Fruit fly (Drosophila melanogaster) whole organism, embryonic: Measurements from ENCODE around the gene CG4313.

Experiments
- BEAF-32 ChIP-seq: fragments of 200-800 bp; sonication (Bioruptor generic); optimal IDR thresholded peaks from 3 replicates; lab custom pipeline; 2017; ENCODE audit warnings: missing biosample characterization, missing genetic modification characterization, mild to moderate bottlenecking, moderate library complexity, missing genetic modification reagents
- CG10431 ChIP-seq: fragments of 200-800 bp; sonication (Bioruptor generic); optimal IDR thresholded peaks from 3 replicates; lab custom pipeline; 2018; ENCODE audit warnings: missing biosample characterization, mild to moderate bottlenecking, missing genetic modification characterization
- CG12299 ChIP-seq: fragments of 200-800 bp; sonication (Bioruptor generic); optimal IDR thresholded peaks from 2 replicates; lab custom pipeline; 2018; ENCODE audit warnings: missing biosample characterization, mild to moderate bottlenecking, missing genetic modification characterization
- CG13287 ChIP-seq: fragments of 200-800 bp; sonication (Bioruptor generic); IDR thresholded peaks from 2 replicates; pipeline ENCODE4 v1.3.6; 2022; ENCODE audit warnings: missing biosample characterization, missing genetic modification characterization; ENCODE audit not compliant: partially characterized antibody
- CG13894 ChIP-seq: fragments of 200-800 bp; sonication (Bioruptor generic); optimal IDR thresholded peaks from 3 replicates; lab custom pipeline; 2018; ENCODE audit warnings: missing biosample characterization, mild to moderate bottlenecking, missing genetic modification characterization, moderate library complexity
- CG15696 ChIP-seq: fragments of 200-800 bp; sonication (Bioruptor generic); optimal IDR thresholded peaks from 2 replicates; lab custom pipeline; 2019; ENCODE audit warnings: missing biosample characterization, mild to moderate bottlenecking, missing genetic modification characterization, moderate library complexity
- CG16813 ChIP-seq: fragments of 200-800 bp; sonication (Bioruptor generic); IDR thresholded peaks from 3 replicates; pipeline ENCODE4 v1.3.6; 2022; ENCODE audit warnings: missing biosample characterization, missing genetic modification characterization; ENCODE audit not compliant: partially characterized antibody
- CG17829 ChIP-seq: fragments of 200-800 bp; optimal IDR thresholded peaks from 2 replicates; lab custom pipeline; 2019; ENCODE audit warnings: missing biosample characterization, mild to moderate bottlenecking, missing genetic modification characterization, moderate library complexity
- CG2116 ChIP-seq: fragments of 200-800 bp; sonication (Bioruptor generic); optimal IDR thresholded peaks from 3 replicates; lab custom pipeline; 2018; ENCODE audit warnings: missing biosample characterization, mild to moderate bottlenecking, missing genetic modification characterization
- CG30431 ChIP-seq: fragments of 200-800 bp; sonication (Bioruptor generic); optimal IDR thresholded peaks from 2 replicates; lab custom pipeline; 2017; ENCODE audit warnings: missing biosample characterization, missing genetic modification characterization
- CG3163 ChIP-seq: fragments of 200-800 bp; sonication (Bioruptor generic); optimal IDR thresholded peaks from 3 replicates; lab custom pipeline; 2016; ENCODE audit warnings: missing biosample characterization, missing genetic modification characterization
- CG34224 ChIP-seq: fragments of 200-800 bp; sonication (Bioruptor generic); IDR thresholded peaks from 3 replicates; pipeline ENCODE4 v1.3.6; 2022; ENCODE audit warnings: missing biosample characterization, missing genetic modification characterization; ENCODE audit not compliant: partially characterized antibody
- CG4328 ChIP-seq: fragments of 200-800 bp; sonication (Bioruptor generic); optimal IDR thresholded peaks from 3 replicates; lab custom pipeline; 2017; ENCODE audit warnings: missing biosample characterization, missing genetic modification reagents, missing genetic modification characterization
- CG4424 ChIP-seq: fragments of 200-800 bp; sonication (Bioruptor generic); optimal IDR thresholded peaks from 3 replicates; lab custom pipeline; 2016; ENCODE audit warnings: missing biosample characterization, missing genetic modification characterization
- CG6791 ChIP-seq: fragments of 200-800 bp; sonication (Bioruptor generic); IDR thresholded peaks from 3 replicates; pipeline ENCODE4 v1.3.6; 2022; ENCODE audit warnings: missing biosample characterization, missing genetic modification characterization; ENCODE audit not compliant: partially characterized antibody
- CG7556 ChIP-seq: fragments of 200-800 bp; sonication (Bioruptor generic); optimal IDR thresholded peaks from 2 replicates; lab custom pipeline; 2017; ENCODE audit warnings: missing biosample characterization, mild to moderate bottlenecking, missing genetic modification characterization
- CG8359 ChIP-seq: fragments of 200-800 bp; sonication (Bioruptor generic); optimal IDR thresholded peaks from 2 replicates; lab custom pipeline; 2017; ENCODE audit warnings: missing biosample characterization, mild to moderate bottlenecking, missing genetic modification characterization, borderline replicate concordance
- Drgx ChIP-seq: fragments of 200-800 bp; sonication (Bioruptor generic); IDR thresholded peaks from 2 replicates; pipeline ENCODE4 v1.3.6; 2022; ENCODE audit warnings: missing biosample characterization, missing genetic modification characterization
- ERR ChIP-seq: fragments of 200-800 bp; sonication (Bioruptor generic); optimal IDR thresholded peaks from 2 replicates; lab custom pipeline; 2016; ENCODE audit warnings: missing biosample characterization, missing genetic modification characterization
- Jarid2 ChIP-seq: fragments of 200-800 bp; sonication (Bioruptor generic); optimal IDR thresholded peaks from 3 replicates; lab custom pipeline; 2017; ENCODE audit warnings: mild to moderate bottlenecking, missing biosample characterization, missing genetic modification reagents, missing genetic modification characterization
- Med ChIP-seq: fragments of 200-800 bp; sonication (Bioruptor generic); peaks from one replicate; lab custom pipeline; 2016; ENCODE audit warnings: missing biosample characterization, missing genetic modification characterization, mild to moderate bottlenecking, inconsistent platforms, moderate library complexity
- Oaz ChIP-seq: fragments of 200-800 bp; sonication (Bioruptor generic); IDR thresholded peaks from 2 replicates; pipeline ENCODE4 v1.3.6; 2022; ENCODE audit warnings: missing biosample characterization, missing genetic modification characterization
- Opbp ChIP-seq: fragments of 200-800 bp; sonication (Bioruptor generic); IDR thresholded peaks from 3 replicates; pipeline ENCODE4 v1.3.6; 2022; ENCODE audit warnings: missing biosample characterization, missing genetic modification characterization; ENCODE audit not compliant: partially characterized antibody
- Pdp1 ChIP-seq, 2 experiments: fragments of 200-800 bp; sonication (Bioruptor generic); optimal IDR thresholded peaks; 3 replicates each; lab custom pipeline; 2016; ENCODE audit warnings: missing biosample characterization in 2 of 2, missing genetic modification characterization in 2 of 2, mild to moderate bottlenecking in 1 of 2, moderate library complexity in 1 of 2
- Scr ChIP-seq: fragments of 200-800 bp; sonication (Bioruptor generic); IDR thresholded peaks from 2 replicates; pipeline ENCODE4 v1.3.6; 2022; ENCODE audit warnings: missing biosample characterization, missing genetic modification characterization; ENCODE audit not compliant: partially characterized antibody
- Trl ChIP-seq, 3 experiments: fragments of >200 bp in 2 of 3; fragments of 200-800 bp in 1 of 3; sonication (Bioruptor generic) in 1 of 3; optimal IDR thresholded peaks; 2 replicates in 1 of 3; 3 replicates in 2 of 3; lab custom pipeline; 2016 to 2017; ENCODE audit warnings: missing biosample characterization in 1 of 3, missing genetic modification characterization in 1 of 3
- amos ChIP-seq: fragments of 200-800 bp; sonication (Bioruptor generic); IDR thresholded peaks from 2 replicates; pipeline ENCODE4 v1.3.6; 2022; ENCODE audit warnings: missing biosample characterization, missing genetic modification characterization; ENCODE audit not compliant: partially characterized antibody
- bbx ChIP-seq: fragments of 200-800 bp; sonication (Bioruptor generic); IDR thresholded peaks from 2 replicates; pipeline ENCODE4 v1.3.6; 2022; ENCODE audit warnings: missing biosample characterization, missing genetic modification characterization; ENCODE audit not compliant: partially characterized antibody
- chinmo ChIP-seq: fragments of 200-800 bp; sonication (Bioruptor generic); IDR thresholded peaks from 4 replicates; pipeline ENCODE4 v1.3.6; 2022; ENCODE audit warnings: missing biosample characterization, missing genetic modification characterization; ENCODE audit not compliant: partially characterized antibody
- crol ChIP-seq: fragments of 200-800 bp; sonication (Bioruptor generic); IDR thresholded peaks from 2 replicates; pipeline ENCODE4 v1.3.6; 2022; ENCODE audit warnings: missing biosample characterization, missing genetic modification characterization
- dmrt11E ChIP-seq: fragments of 200-800 bp; sonication (Bioruptor generic); optimal IDR thresholded peaks from 3 replicates; lab custom pipeline; 2018; ENCODE audit warnings: missing biosample characterization, mild to moderate bottlenecking, missing genetic modification characterization, moderate library complexity
- fd102C ChIP-seq: fragments of 200-800 bp; sonication (Bioruptor generic); optimal IDR thresholded peaks from 2 replicates; lab custom pipeline; 2018; ENCODE audit warnings: missing biosample characterization, mild to moderate bottlenecking, missing genetic modification characterization, moderate library complexity
- hkb ChIP-seq, 2 experiments: fragments of 200-800 bp in 1 of 2; fragments of >200 bp in 1 of 2; sonication (Bioruptor generic) in 1 of 2; IDR thresholded peaks in 1 of 2; optimal IDR thresholded peaks in 1 of 2; 2 replicates each; pipeline versions ENCODE4 v1.3.6 to Lab custom; 2017 to 2022; ENCODE audit warnings: missing biosample characterization in 1 of 2, missing genetic modification characterization in 1 of 2
- inv ChIP-seq: fragments of 200-800 bp; sonication (Bioruptor generic); IDR thresholded peaks from 2 replicates; pipeline ENCODE4 v1.3.6; 2022; ENCODE audit warnings: missing biosample characterization, missing genetic modification characterization; ENCODE audit not compliant: partially characterized antibody
- mirr ChIP-seq: fragments of 200-800 bp; sonication (Bioruptor generic); optimal IDR thresholded peaks from 3 replicates; lab custom pipeline; 2018; ENCODE audit warnings: missing biosample characterization, mild to moderate bottlenecking, missing genetic modification characterization
- nom ChIP-seq: fragments of 200-800 bp; sonication (Bioruptor generic); optimal IDR thresholded peaks from 2 replicates; lab custom pipeline; 2017; ENCODE audit warnings: missing biosample characterization, missing genetic modification characterization, mild to moderate bottlenecking, moderate library complexity, missing genetic modification reagents
- odd ChIP-seq: fragments of 200-800 bp; sonication (Bioruptor generic); optimal IDR thresholded peaks from 2 replicates; lab custom pipeline; 2017; ENCODE audit warnings: missing biosample characterization, mild to moderate bottlenecking, missing genetic modification characterization
- pan ChIP-seq, 4 experiments: fragments of >200 bp in 3 of 4; fragments of 200-800 bp in 1 of 4; sonication (Bioruptor generic) in 1 of 4; optimal IDR thresholded peaks in 3 of 4; IDR thresholded peaks in 1 of 4; 2 replicates each; pipeline versions ENCODE4 v1.3.6 to Lab custom; 2017 to 2022; ENCODE audit warnings: missing biosample characterization in 2 of 4, missing genetic modification characterization in 2 of 4, mixed read lengths in 1 of 4
- psq ChIP-seq: fragments of 200-800 bp; sonication (Bioruptor generic); optimal IDR thresholded peaks from 2 replicates; lab custom pipeline; 2017; ENCODE audit warnings: missing biosample characterization, missing genetic modification characterization
- pzg ChIP-seq: fragments of 200-800 bp; sonication (Bioruptor generic); optimal IDR thresholded peaks from 3 replicates; lab custom pipeline; 2018; ENCODE audit warnings: missing biosample characterization, mild to moderate bottlenecking, missing genetic modification characterization, moderate library complexity
- ranshi ChIP-seq: fragments of 200-800 bp; sonication (Bioruptor generic); IDR thresholded peaks from 2 replicates; pipeline ENCODE4 v1.3.6; 2022; ENCODE audit warnings: missing biosample characterization, missing genetic modification characterization
- sqz ChIP-seq: fragments of 200-800 bp; sonication (Bioruptor generic); optimal IDR thresholded peaks from 3 replicates; lab custom pipeline; 2018; ENCODE audit warnings: missing biosample characterization, mild to moderate bottlenecking, missing genetic modification characterization
- ssp ChIP-seq: fragments of 200-800 bp; sonication (Bioruptor generic); IDR thresholded peaks from 2 replicates; pipeline ENCODE4 v1.3.6; 2022; ENCODE audit warnings: missing biosample characterization, missing genetic modification characterization
- tll ChIP-seq, 2 experiments: fragments of 200-800 bp in 1 of 2; fragments of >200 bp in 1 of 2; sonication (Bioruptor generic) in 1 of 2; optimal IDR thresholded peaks; 2 replicates each; lab custom pipeline; 2017 to 2019; ENCODE audit warnings: missing biosample characterization in 2 of 2, missing genetic modification characterization in 2 of 2, mild to moderate bottlenecking in 1 of 2, moderate library complexity in 1 of 2
- unc-4 ChIP-seq: fragments of 200-800 bp; sonication (Bioruptor generic); IDR thresholded peaks from 2 replicates; pipeline ENCODE4 v1.3.6; 2022; ENCODE audit warnings: missing biosample characterization, missing genetic modification characterization; ENCODE audit not compliant: partially characterized antibody
- vvl ChIP-seq: fragments of 200-800 bp; sonication (Bioruptor generic); IDR thresholded peaks from 2 replicates; pipeline ENCODE4 v1.3.6; 2022; ENCODE audit warnings: missing biosample characterization, missing genetic modification characterization

Gene CG4313

dm6 chrX:2012121-2012452 is 29.6 kb upstream of the CG4313 start:
- no peak for TF ChIP-seq mirr (GFP tag; lab: Kevin White, UChicago)
- peak; percentile 56 for TF ChIP-seq sqz (GFP tag; lab: Kevin White, UChicago)
- TF ChIP-seq ssp (GFP tag; lab: Robert Waterston, UW): no peak
- TF ChIP-seq tll (GFP tag; optimal IDR thresholded peaks at IDR 0.05; lab: Kevin White, UChicago): no peak
- peak; percentile 65 for TF ChIP-seq CG3163 (GFP tag; lab: Kevin White, UChicago)
- peak; percentile 58 to 59 for TF ChIP-seq Trl (optimal IDR thresholded peaks at IDR 0.05; lab: Kevin White, UChicago)
- TF ChIP-seq Trl (GFP tag; optimal IDR thresholded peaks at IDR 0.05; lab: Kevin White, UChicago): no peak
- peak; percentile 27 for TF ChIP-seq psq (GFP tag; lab: Kevin White, UChicago)
- TF ChIP-seq CG8359 (GFP tag; lab: Kevin White, UChicago): no peak
- TF ChIP-seq CG13287 (GFP tag; lab: Robert Waterston, UW): peak; percentile 39; the same call in 1 of the 2 replicates
- peak; percentile 59 for TF ChIP-seq nom (GFP tag; lab: Kevin White, UChicago)
- TF ChIP-seq ERR (GFP tag; lab: Kevin White, UChicago): no peak
- 0 out of 4 replicates have a peak, but pooled peaks have one; percentile 50 for TF ChIP-seq chinmo (GFP tag; lab: Robert Waterston, UW)
- 0 out of 3 replicates have a peak, but pooled peaks have one; percentile 20 for TF ChIP-seq CG16813 (GFP tag; lab: Robert Waterston, UW)
- peak; percentile 70 for TF ChIP-seq Med (GFP tag; lab: Kevin White, UChicago)
- peak; percentile 65 for TF ChIP-seq bbx (GFP tag; lab: Robert Waterston, UW)
- no peak for TF ChIP-seq Oaz (GFP tag; lab: Robert Waterston, UW)
- no peak for TF ChIP-seq CG17829
- TF ChIP-seq CG34224 (GFP tag; lab: Robert Waterston, UW): peak; percentile 30; the same call in 1 of the 3 replicates
- peak; percentile 53 for TF ChIP-seq amos (GFP tag; lab: Robert Waterston, UW)
- peak; percentile 41; the same call in 1 of the 2 replicates for TF ChIP-seq Scr (GFP tag; lab: Robert Waterston, UW)
- no peak for TF ChIP-seq pan (optimal IDR thresholded peaks at IDR 0.05; lab: Kevin White, UChicago)
- no peak for TF ChIP-seq pan (GFP tag; optimal IDR thresholded peaks at IDR 0.05 in 1 of 2, IDR thresholded peaks at IDR 0.05 in 1 of 2)
- TF ChIP-seq pzg (GFP tag; lab: Kevin White, UChicago): no peak
- peak; percentile 43 for TF ChIP-seq BEAF-32 (GFP tag; lab: Kevin White, UChicago)
- TF ChIP-seq CG7556: no peak
- TF ChIP-seq ranshi (GFP tag; lab: Robert Waterston, UW): no peak
- TF ChIP-seq CG4328 (GFP tag; lab: Kevin White, UChicago): no peak
- TF ChIP-seq Opbp (GFP tag; lab: Robert Waterston, UW): 0 out of 3 replicates have a peak, but pooled peaks have one; percentile 6
- peak in 1 of 2 experiments; percentile 21 for TF ChIP-seq Pdp1 (GFP tag; optimal IDR thresholded peaks at IDR 0.05; lab: Kevin White, UChicago)
- peak; percentile 73 for TF ChIP-seq crol (GFP tag; lab: Robert Waterston, UW)
- TF ChIP-seq CG10431 (GFP tag; lab: Kevin White, UChicago): peak; percentile 3
- peak; percentile 92 for TF ChIP-seq CG2116
- peak; percentile 0 for TF ChIP-seq Jarid2 (GFP tag; lab: Kevin White, UChicago)
- TF ChIP-seq CG30431 (GFP tag; lab: Kevin White, UChicago): no peak
- TF ChIP-seq unc-4 (GFP tag; lab: Robert Waterston, UW): peak; percentile 32; the same call in 1 of the 2 replicates
- no peak for TF ChIP-seq Drgx
- no peak for TF ChIP-seq CG13894 (tag; lab: Kevin White, UChicago)
- 0 out of 3 replicates have a peak, but pooled peaks have one; percentile 34 for TF ChIP-seq CG6791
- no peak for TF ChIP-seq odd (GFP tag; lab: Kevin White, UChicago)
- TF ChIP-seq CG4424 (GFP tag; lab: Kevin White, UChicago): no peak
- TF ChIP-seq vvl: no peak
- peak; percentile 39 for TF ChIP-seq CG12299 (tag; lab: Kevin White, UChicago)
- no peak for TF ChIP-seq fd102C (GFP tag; lab: Kevin White, UChicago)
- TF ChIP-seq CG15696 (tag; lab: Kevin White, UChicago): no peak
- TF ChIP-seq inv (GFP tag; lab: Robert Waterston, UW): no peak
- no peak for TF ChIP-seq hkb (optimal IDR thresholded peaks at IDR 0.05; lab: Kevin White, UChicago)
- 0 out of 2 replicates have a peak, but pooled peaks have one; percentile 22 for TF ChIP-seq hkb (GFP tag; IDR thresholded peaks at IDR 0.05; lab: Robert Waterston, UW)
- TF ChIP-seq dmrt11E: no peak
